Fruit fly (Drosophila melanogaster) whole organism, embryonic: ENCODE measurements around the gene ppl.
A peak's percentile ranks its signal among the peaks of the same experiment; 100 is the strongest.

Source experiments
- BtbVII ChIP-seq: fragments of 200-800 bp; sonication (Bioruptor generic); optimal IDR thresholded peaks from 3 replicates; lab custom pipeline; 2017; ENCODE audit warnings: missing biosample characterization, mild to moderate bottlenecking, missing genetic modification characterization
- CG10462 ChIP-seq: fragments of 200-800 bp; sonication (Bioruptor generic); optimal IDR thresholded peaks from 2 replicates; lab custom pipeline; 2016; ENCODE audit warnings: missing biosample characterization, missing genetic modification characterization
- CG11696 ChIP-seq: fragments of 200-800 bp; sonication (Bioruptor generic); IDR thresholded peaks from 2 replicates; pipeline ENCODE4 v1.3.6; 2022; ENCODE audit warnings: missing biosample characterization, missing genetic modification characterization
- CG12104 ChIP-seq: fragments of 200-800 bp; sonication (Bioruptor generic); optimal IDR thresholded peaks from 3 replicates; lab custom pipeline; 2016; ENCODE audit warnings: missing biosample characterization, missing genetic modification characterization
- CG12299 ChIP-seq: fragments of 200-800 bp; sonication (Bioruptor generic); optimal IDR thresholded peaks from 2 replicates; lab custom pipeline; 2018; ENCODE audit warnings: missing biosample characterization, mild to moderate bottlenecking, missing genetic modification characterization
- CG13296 ChIP-seq: fragments of 200-800 bp; sonication (Bioruptor generic); optimal IDR thresholded peaks from 3 replicates; lab custom pipeline; 2018; ENCODE audit warnings: missing biosample characterization, mild to moderate bottlenecking, missing genetic modification characterization
- CG17186 ChIP-seq: fragments of 200-800 bp; sonication (Bioruptor generic); optimal IDR thresholded peaks from 3 replicates; lab custom pipeline; 2017; ENCODE audit warnings: missing biosample characterization, missing genetic modification reagents, missing genetic modification characterization
- CG18476 ChIP-seq: fragments of 200-800 bp; sonication (Bioruptor generic); optimal IDR thresholded peaks from 2 replicates; lab custom pipeline; 2016; ENCODE audit warnings: missing biosample characterization, mild to moderate bottlenecking, missing genetic modification characterization
- CG2199 ChIP-seq: fragments of 200-800 bp; sonication (Bioruptor generic); IDR thresholded peaks from 3 replicates; pipeline ENCODE4 v1.3.6; 2022; ENCODE audit warnings: missing biosample characterization, missing genetic modification characterization
- CG32532 ChIP-seq: fragments of 200-800 bp; sonication (Bioruptor generic); IDR thresholded peaks from 2 replicates; pipeline ENCODE4 v1.3.6; 2022; ENCODE audit warnings: missing biosample characterization, missing genetic modification characterization
- CG34376 ChIP-seq: fragments of 200-800 bp; sonication (Bioruptor generic); optimal IDR thresholded peaks from 2 replicates; lab custom pipeline; 2018; ENCODE audit warnings: missing biosample characterization, mild to moderate bottlenecking, missing genetic modification characterization
- CG5180 ChIP-seq: fragments of 200-800 bp; sonication (Bioruptor generic); optimal IDR thresholded peaks from 3 replicates; lab custom pipeline; 2017; ENCODE audit warnings: missing biosample characterization, missing genetic modification characterization, mild to moderate bottlenecking, moderate library complexity, missing genetic modification reagents
- CG7372 ChIP-seq: fragments of 200-800 bp; sonication (Bioruptor generic); IDR thresholded peaks from 2 replicates; pipeline ENCODE4 v1.3.6; 2022; ENCODE audit warnings: missing biosample characterization, missing genetic modification characterization
- Dbx ChIP-seq: fragments of 200-800 bp; sonication (Bioruptor generic); IDR thresholded peaks from 3 replicates; pipeline ENCODE4 v1.3.6; 2022; ENCODE audit warnings: missing biosample characterization, missing genetic modification characterization
- ERR ChIP-seq: fragments of 200-800 bp; sonication (Bioruptor generic); optimal IDR thresholded peaks from 2 replicates; lab custom pipeline; 2016; ENCODE audit warnings: missing biosample characterization, missing genetic modification characterization
- GATAe ChIP-seq: fragments of 200-800 bp; sonication (Bioruptor generic); conservative IDR thresholded peaks from 2 replicates; pipeline ENCODE4 v1.3.6; 2022; ENCODE audit warnings: missing biosample characterization, missing genetic modification characterization
- Hey ChIP-seq: fragments of 200-800 bp; sonication (Bioruptor generic); optimal IDR thresholded peaks from 3 replicates; lab custom pipeline; 2018; ENCODE audit warnings: missing biosample characterization, mild to moderate bottlenecking, missing genetic modification characterization
- Max ChIP-seq: fragments of 200-800 bp; sonication (Bioruptor generic); optimal IDR thresholded peaks from 2 replicates; lab custom pipeline; 2016; ENCODE audit warnings: missing biosample characterization, mild to moderate bottlenecking, missing genetic modification characterization
- Med ChIP-seq: fragments of 200-800 bp; sonication (Bioruptor generic); peaks from one replicate; lab custom pipeline; 2016; ENCODE audit warnings: missing biosample characterization, missing genetic modification characterization, mild to moderate bottlenecking, inconsistent platforms, moderate library complexity
- Opbp ChIP-seq: fragments of 200-800 bp; sonication (Bioruptor generic); IDR thresholded peaks from 3 replicates; pipeline ENCODE4 v1.3.6; 2022; ENCODE audit warnings: missing biosample characterization, missing genetic modification characterization; ENCODE audit not compliant: partially characterized antibody
- Pdp1 ChIP-seq, 2 experiments: fragments of 200-800 bp; sonication (Bioruptor generic); optimal IDR thresholded peaks; 3 replicates each; lab custom pipeline; 2016; ENCODE audit warnings: missing biosample characterization in 2 of 2, missing genetic modification characterization in 2 of 2, mild to moderate bottlenecking in 1 of 2, moderate library complexity in 1 of 2
- Ravus ChIP-seq: fragments of 200-800 bp; sonication (Bioruptor generic); IDR thresholded peaks from 2 replicates; pipeline ENCODE4 v1.3.6; 2022; ENCODE audit warnings: missing biosample characterization, missing genetic modification characterization
- Sox100B ChIP-seq: fragments of 200-800 bp; sonication (Bioruptor generic); optimal IDR thresholded peaks from 3 replicates; lab custom pipeline; 2018; ENCODE audit warnings: missing biosample characterization, mild to moderate bottlenecking, missing genetic modification characterization
- btn ChIP-seq: fragments of 200-800 bp; sonication (Bioruptor generic); optimal IDR thresholded peaks from 2 replicates; lab custom pipeline; 2016; ENCODE audit warnings: missing biosample characterization, missing genetic modification characterization
- chinmo ChIP-seq: fragments of 200-800 bp; sonication (Bioruptor generic); IDR thresholded peaks from 4 replicates; pipeline ENCODE4 v1.3.6; 2022; ENCODE audit warnings: missing biosample characterization, missing genetic modification characterization; ENCODE audit not compliant: partially characterized antibody
- cwo ChIP-seq: fragments of 200-800 bp; sonication (Bioruptor generic); optimal IDR thresholded peaks from 3 replicates; lab custom pipeline; 2017; ENCODE audit warnings: missing biosample characterization, missing genetic modification characterization, mild to moderate bottlenecking, moderate library complexity, missing genetic modification reagents
- ewg ChIP-seq: fragments of 200-800 bp; sonication (Bioruptor generic); optimal IDR thresholded peaks from 3 replicates; lab custom pipeline; 2017; ENCODE audit warnings: mild to moderate bottlenecking, missing biosample characterization, missing genetic modification reagents, missing genetic modification characterization
- exex ChIP-seq: fragments of 200-800 bp; sonication (Bioruptor generic); optimal IDR thresholded peaks from 4 replicates; lab custom pipeline; 2018; ENCODE audit warnings: missing biosample characterization, mild to moderate bottlenecking, missing genetic modification characterization, moderate library complexity
- fd102C ChIP-seq: fragments of 200-800 bp; sonication (Bioruptor generic); optimal IDR thresholded peaks from 2 replicates; lab custom pipeline; 2018; ENCODE audit warnings: missing biosample characterization, mild to moderate bottlenecking, missing genetic modification characterization, moderate library complexity
- ftz-f1 ChIP-seq: fragments of 200-800 bp; sonication (Bioruptor generic); optimal IDR thresholded peaks from 2 replicates; lab custom pipeline; 2016; ENCODE audit warnings: missing biosample characterization, missing genetic modification characterization
- h ChIP-seq: fragments of >200 bp; optimal IDR thresholded peaks from 2 replicates; lab custom pipeline; 2017
- lola ChIP-seq, 3 experiments: fragments of >200 bp in 2 of 3; fragments of 200-800 bp in 1 of 3; sonication (Bioruptor generic) in 1 of 3; optimal IDR thresholded peaks; 2 replicates each; lab custom pipeline; 2017 to 2019; ENCODE audit warnings: missing biosample characterization in 3 of 3, missing genetic modification characterization in 3 of 3, mild to moderate bottlenecking in 1 of 3, moderate library complexity in 1 of 3
- nerfin-2 ChIP-seq: fragments of 200-800 bp; sonication (Bioruptor generic); IDR thresholded peaks from 2 replicates; pipeline ENCODE4 v1.3.6; 2022; ENCODE audit warnings: missing biosample characterization, missing genetic modification characterization; ENCODE audit not compliant: partially characterized antibody
- onecut ChIP-seq: fragments of 200-800 bp; sonication (Bioruptor generic); IDR thresholded peaks from 2 replicates; pipeline ENCODE4 v1.3.6; 2022; ENCODE audit warnings: missing biosample characterization, missing genetic modification characterization
- pan ChIP-seq, 4 experiments: fragments of >200 bp in 3 of 4; fragments of 200-800 bp in 1 of 4; sonication (Bioruptor generic) in 1 of 4; optimal IDR thresholded peaks in 3 of 4; IDR thresholded peaks in 1 of 4; 2 replicates each; pipeline versions ENCODE4 v1.3.6 to Lab custom; 2017 to 2022; ENCODE audit warnings: missing biosample characterization in 2 of 4, missing genetic modification characterization in 2 of 4, mixed read lengths in 1 of 4
- pzg ChIP-seq: fragments of 200-800 bp; sonication (Bioruptor generic); optimal IDR thresholded peaks from 3 replicates; lab custom pipeline; 2018; ENCODE audit warnings: missing biosample characterization, mild to moderate bottlenecking, missing genetic modification characterization, moderate library complexity
- salm ChIP-seq: fragments of 200-800 bp; sonication (Bioruptor generic); optimal IDR thresholded peaks from 2 replicates; lab custom pipeline; 2018; ENCODE audit warnings: missing biosample characterization, mild to moderate bottlenecking, missing genetic modification characterization
- sc ChIP-seq, 3 experiments: fragments of >200 bp in 2 of 3; fragments of 200-800 bp in 1 of 3; sonication (Bioruptor generic) in 1 of 3; optimal IDR thresholded peaks; 2 replicates in 2 of 3; 3 replicates in 1 of 3; lab custom pipeline; 2017; ENCODE audit warnings: mild to moderate bottlenecking in 1 of 3, missing biosample characterization in 1 of 3, missing genetic modification characterization in 1 of 3, missing genetic modification reagents in 1 of 3
- sens-2 ChIP-seq: fragments of 200-800 bp; sonication (Bioruptor generic); IDR thresholded peaks from 2 replicates; pipeline ENCODE4 v1.3.6; 2022; ENCODE audit warnings: missing biosample characterization, missing genetic modification characterization
- seq ChIP-seq: fragments of 200-800 bp; sonication (Bioruptor generic); IDR thresholded peaks from 2 replicates; pipeline ENCODE4 v1.3.6; 2022; ENCODE audit warnings: missing biosample characterization, missing genetic modification characterization
- shn ChIP-seq: fragments of 200-800 bp; sonication (Bioruptor generic); optimal IDR thresholded peaks from 3 replicates; lab custom pipeline; 2016; ENCODE audit warnings: missing biosample characterization, missing genetic modification characterization
- sima ChIP-seq: fragments of 200-800 bp; sonication (Bioruptor generic); optimal IDR thresholded peaks from 2 replicates; lab custom pipeline; 2016; ENCODE audit warnings: missing biosample characterization, missing genetic modification characterization
- stc ChIP-seq: fragments of 200-800 bp; sonication (Bioruptor generic); IDR thresholded peaks from 2 replicates; pipeline ENCODE4 v1.3.6; 2022; ENCODE audit warnings: missing biosample characterization, missing genetic modification characterization
- sug ChIP-seq: fragments of 200-800 bp; optimal IDR thresholded peaks from 2 replicates; lab custom pipeline; 2019; ENCODE audit warnings: missing biosample characterization, mild to moderate bottlenecking, missing genetic modification characterization, moderate library complexity

ppl gene

dm6 chr3L:21279876-21280566 lies 1.3 kb downstream of the ppl start, which contains the start of gene AcCoAS (continued):
- TF ChIP-seq sima (GFP tag; lab: Kevin White, UChicago) (no peak), CG10462 (GFP tag; lab: Kevin White, UChicago) (no peak), CG13296 (peak; percentile 71), Max (GFP tag; lab: Kevin White, UChicago) (no peak), pzg (GFP tag; lab: Kevin White, UChicago) (peak; percentile 33), ftz-f1 (GFP tag; lab: Kevin White, UChicago) (peak; percentile 79), Sox100B (GFP tag; lab: Kevin White, UChicago) (no peak), CG12104 (GFP tag; lab: Kevin White, UChicago) (no peak), CG32532 (peak; percentile 59; the same call in 1 of the 2 replicates), CG2199 (no peak), lola (GFP tag; optimal IDR thresholded peaks at IDR 0.05; lab: Kevin White, UChicago) (no peak), stc (GFP tag; lab: Robert Waterston, UW) (0 out of 2 replicates have a peak, but pooled peaks have one; percentile 35)
- TF ChIP-seq, all 482 proteins: peak for 144

dm6 chr3L:21279168-21279567 lies 2.1 kb downstream of the ppl start:
- no peak for TF ChIP-seq sens-2 (GFP tag; lab: Robert Waterston, UW)
- no peak for TF ChIP-seq salm (tag; lab: Kevin White, UChicago)
- TF ChIP-seq CG7372 (GFP tag; lab: Robert Waterston, UW) = no peak
- TF ChIP-seq shn (GFP tag; lab: Kevin White, UChicago) = no peak
- TF ChIP-seq sc (optimal IDR thresholded peaks at IDR 0.05; lab: Kevin White, UChicago) = no peak
- no peak for TF ChIP-seq sc (GFP tag; optimal IDR thresholded peaks at IDR 0.05; lab: Kevin White, UChicago)
- peak; percentile 98 for TF ChIP-seq onecut (GFP tag; lab: Robert Waterston, UW)
- TF ChIP-seq Ravus (GFP tag; lab: Robert Waterston, UW) = no peak
- TF ChIP-seq ewg = peak; percentile 66
- TF ChIP-seq Med = peak; percentile 4
- TF ChIP-seq CG17186 (GFP tag; lab: Kevin White, UChicago) = no peak
- 0 out of 3 replicates have a peak, but pooled peaks have one; percentile 8 for TF ChIP-seq Dbx (GFP tag; lab: Robert Waterston, UW)
- TF ChIP-seq ERR (GFP tag; lab: Kevin White, UChicago) = no peak

- peak; percentile 41 for TF ChIP-seq CG34376 (GFP tag; lab: Kevin White, UChicago)
- no peak for TF ChIP-seq CG18476
- TF ChIP-seq seq (GFP tag; lab: Robert Waterston, UW) = 0 out of 2 replicates have a peak, but pooled peaks have one; percentile 23
- peak; percentile 13; the same call in 1 of the 2 replicates for TF ChIP-seq GATAe (GFP tag; lab: Robert Waterston, UW)
- TF ChIP-seq CG11696 = 0 out of 2 replicates have a peak, but pooled peaks have one; percentile 12
- peak; percentile 9 for TF ChIP-seq cwo (GFP tag; lab: Kevin White, UChicago)
- TF ChIP-seq Hey (tag; lab: Kevin White, UChicago) = peak; percentile 18
- TF ChIP-seq CG12299 (tag; lab: Kevin White, UChicago) = no peak
- TF ChIP-seq chinmo (GFP tag; lab: Robert Waterston, UW) = 0 out of 4 replicates have a peak, but pooled peaks have one; percentile 6
- TF ChIP-seq fd102C (GFP tag; lab: Kevin White, UChicago) = no peak
- TF ChIP-seq btn (GFP tag; lab: Kevin White, UChicago) = no peak
- no peak for TF ChIP-seq h
- peak; percentile 92 for TF ChIP-seq exex (tag; lab: Kevin White, UChicago)
- TF ChIP-seq nerfin-2 (GFP tag; lab: Robert Waterston, UW) = peak; percentile 23; the same call in 1 of the 2 replicates
- TF ChIP-seq sug (tag; lab: Kevin White, UChicago) = peak; percentile 51
- TF ChIP-seq CG12104 (GFP tag; lab: Kevin White, UChicago) = no peak
- TF ChIP-seq BtbVII = peak; percentile 19
- TF ChIP-seq Med = peak; percentile 69
- peak in 1 of 2 experiments; percentile 1 for TF ChIP-seq Pdp1 (GFP tag; optimal IDR thresholded peaks at IDR 0.05; lab: Kevin White, UChicago)
- TF ChIP-seq pan (optimal IDR thresholded peaks at IDR 0.05; lab: Kevin White, UChicago) = no peak
- TF ChIP-seq pan (GFP tag; optimal IDR thresholded peaks at IDR 0.05 in 1 of 2, IDR thresholded peaks at IDR 0.05 in 1 of 2) = peak in 1 of 2 experiments; percentile 17
- TF ChIP-seq CG5180 (GFP tag; lab: Kevin White, UChicago) = no peak
- no peak for TF ChIP-seq Opbp
Observed at dm6 chr3L:21277897-21278530, 3.3 kb downstream of the ppl start.
